Worm (Caenorhabditis elegans): ENCODE data around the gene F10E9.10.

F10E9.10 gene

ce11 chrIII:8331211-8331610, 11.1 kb upstream of the F10E9.10 start, which contains the start of gene iglr-2:
TSS of gene iglr-2 (minus strand) at chrIII:8331311.
- peak; percentile 30 for TF ChIP-seq aha-1 (tag)
- no peak for TF ChIP-seq zag-1 (tag; optimal IDR thresholded peaks at IDR 0.05)

- TF ChIP-seq nhr-237 (tag; optimal IDR thresholded peaks at IDR 0.05): no peak
- no peak for TF ChIP-seq snpc-4 (tag; optimal IDR thresholded peaks at IDR 0.05)
- no peak for TF ChIP-seq lim-7 (GFP tag; IDR thresholded peaks at IDR 0.05)
- peak; percentile 17 for TF ChIP-seq nhr-28 (tag; optimal IDR thresholded peaks at IDR 0.05)
- TF ChIP-seq duxl-1 (tag; optimal IDR thresholded peaks at IDR 0.05; ENCODE audit: poor library complexity): no peak
- peak; percentile 37 for TF ChIP-seq hlh-30 (tag; optimal IDR thresholded peaks at IDR 0.05; ENCODE audit: insufficient read depth)
- no peak for TF ChIP-seq dmd-8 (GFP tag; IDR thresholded peaks at IDR 0.05)
- no peak for TF ChIP-seq ceh-82 (tag; optimal IDR thresholded peaks at IDR 0.05)
- peak; percentile 55 for TF ChIP-seq hlh-11 (tag; optimal IDR thresholded peaks at IDR 0.05)
- no peak for TF ChIP-seq lin-1 (GFP tag; IDR thresholded peaks at IDR 0.05)
- TF ChIP-seq ZK546.5 (tag; optimal IDR thresholded peaks at IDR 0.05): no peak
- no peak for TF ChIP-seq nhr-10 (tag; optimal IDR thresholded peaks at IDR 0.05)
- peak; percentile 74 for TF ChIP-seq dmd-6 (GFP tag; IDR thresholded peaks at IDR 0.05)
- TF ChIP-seq daf-19 (GFP tag; conservative IDR thresholded peaks at IDR 0.05): no peak
- TF ChIP-seq F26F4.8 (GFP tag; conservative IDR thresholded peaks at IDR 0.05): no peak
- TF ChIP-seq rbr-2 (tag; optimal IDR thresholded peaks at IDR 0.05): no peak
- TF ChIP-seq tra-1 (GFP tag; IDR thresholded peaks at IDR 0.05): no peak
- peak in 1 of 2 experiments; percentile 51 for TF ChIP-seq lsy-2 (tag; optimal IDR thresholded peaks at IDR 0.05)
- TF ChIP-seq mes-2 (tag; optimal IDR thresholded peaks at IDR 0.05; ENCODE audit: poor library complexity, severe bottlenecking): peak; percentile 11
- no peak for TF ChIP-seq lin-29 (GFP tag; IDR thresholded peaks at IDR 0.05)
- no peak for TF ChIP-seq hmg-1.1 (GFP tag; IDR thresholded peaks at IDR 0.05)
- no peak for TF ChIP-seq ceh-62 (tag; optimal IDR thresholded peaks at IDR 0.05)
- no peak for TF ChIP-seq ceh-32 (tag; optimal IDR thresholded peaks at IDR 0.05; ENCODE audit: poor library complexity)
- no peak for TF ChIP-seq T20F7.1 (GFP tag; optimal IDR thresholded peaks at IDR 0.05)
- TF ChIP-seq ama-1 (optimal IDR thresholded peaks at IDR 0.05): no peak
- no peak for TF ChIP-seq mdl-1 (tag; optimal IDR thresholded peaks at IDR 0.05)
- TF ChIP-seq spr-3 (GFP tag; optimal IDR thresholded peaks at IDR 0.05): no peak
- TF ChIP-seq lin-13 (GFP tag; optimal IDR thresholded peaks at IDR 0.05): no peak
- no peak for TF ChIP-seq zag-1 (tag; optimal IDR thresholded peaks at IDR 0.05)
- TF ChIP-seq zfp-2 (tag; optimal IDR thresholded peaks at IDR 0.05): no peak
- no peak for TF ChIP-seq lin-38 (GFP tag; IDR thresholded peaks at IDR 0.05)
- no peak for TF ChIP-seq pqm-1 (tag; optimal IDR thresholded peaks at IDR 0.05)
- TF ChIP-seq ztf-7 (tag; optimal IDR thresholded peaks at IDR 0.05): no peak
- no peak for TF ChIP-seq dmd-9 (GFP tag; IDR thresholded peaks at IDR 0.05)
- TF ChIP-seq nhr-76 (tag; optimal IDR thresholded peaks at IDR 0.05): no peak
- TF ChIP-seq nhr-6 (tag; optimal IDR thresholded peaks at IDR 0.05): no peak
- TF ChIP-seq gei-8 (GFP tag; optimal IDR thresholded peaks at IDR 0.05): no peak
- TF ChIP-seq aha-1 (tag): peak; percentile 13
- no peak for TF ChIP-seq F37D6.2 (tag; optimal IDR thresholded peaks at IDR 0.05)
- peak; percentile 12; the same call in 1 of the 2 replicates for TF ChIP-seq pha-4 (GFP tag; IDR thresholded peaks at IDR 0.05)
- TF ChIP-seq pha-4 (tag; optimal IDR thresholded peaks at IDR 0.05): no peak
- TF ChIP-seq egl-27 (tag; optimal IDR thresholded peaks at IDR 0.05): no peak
- no peak for TF ChIP-seq ZK337.2 (GFP tag; IDR thresholded peaks at IDR 0.05)
- TF ChIP-seq jun-1 (tag; optimal IDR thresholded peaks at IDR 0.05): peak; percentile 2
- TF ChIP-seq mxl-2 (GFP tag; conservative IDR thresholded peaks at IDR 0.05): no peak
- TF ChIP-seq R02D3.7 (tag; optimal IDR thresholded peaks at IDR 0.05): no peak
- TF ChIP-seq fos-1 (tag; optimal IDR thresholded peaks at IDR 0.05): no peak
- TF ChIP-seq dpl-1 (GFP tag; optimal IDR thresholded peaks at IDR 0.05): no peak
- no peak for TF ChIP-seq F44E2.7 (GFP tag; IDR thresholded peaks at IDR 0.05)
Measured at ce11 chrIII:8325574-8326513, 5.8 kb upstream of the F10E9.10 start, which contains the start of gene ZC262.13. TSS of gene ZC262.13 (plus strand) at chrIII:8326214.

Measured in whole organism, L4 larva.